Fruit fly (Drosophila melanogaster): ENCODE results near the gene Amt.

dm6 chr3R:15286693-15287041 lies 37.7 kb upstream of the Amt start:
- TF ChIP-seq CG13204 (GFP tag; optimal IDR thresholded peaks at IDR 0.05) (no peak), EcR (GFP tag; optimal IDR thresholded peaks at IDR 0.05) (no peak), CG17806 (tag; optimal IDR thresholded peaks at IDR 0.05) (no peak), D1 (tag; optimal IDR thresholded peaks at IDR 0.05) (no peak), CG10348 (GFP tag; IDR thresholded peaks at IDR 0.05) (no peak), CG8301 (tag; optimal IDR thresholded peaks at IDR 0.05) (no peak), fd96Ca (GFP tag; IDR thresholded peaks at IDR 0.05) (no peak), CG34367 (tag; optimal IDR thresholded peaks at IDR 0.05) (no peak)

Measured in whole organism, pupa.